Fruit fly (Drosophila melanogaster): Measurements from ENCODE around the gene CG12170.

The CG12170 gene

DNA sequence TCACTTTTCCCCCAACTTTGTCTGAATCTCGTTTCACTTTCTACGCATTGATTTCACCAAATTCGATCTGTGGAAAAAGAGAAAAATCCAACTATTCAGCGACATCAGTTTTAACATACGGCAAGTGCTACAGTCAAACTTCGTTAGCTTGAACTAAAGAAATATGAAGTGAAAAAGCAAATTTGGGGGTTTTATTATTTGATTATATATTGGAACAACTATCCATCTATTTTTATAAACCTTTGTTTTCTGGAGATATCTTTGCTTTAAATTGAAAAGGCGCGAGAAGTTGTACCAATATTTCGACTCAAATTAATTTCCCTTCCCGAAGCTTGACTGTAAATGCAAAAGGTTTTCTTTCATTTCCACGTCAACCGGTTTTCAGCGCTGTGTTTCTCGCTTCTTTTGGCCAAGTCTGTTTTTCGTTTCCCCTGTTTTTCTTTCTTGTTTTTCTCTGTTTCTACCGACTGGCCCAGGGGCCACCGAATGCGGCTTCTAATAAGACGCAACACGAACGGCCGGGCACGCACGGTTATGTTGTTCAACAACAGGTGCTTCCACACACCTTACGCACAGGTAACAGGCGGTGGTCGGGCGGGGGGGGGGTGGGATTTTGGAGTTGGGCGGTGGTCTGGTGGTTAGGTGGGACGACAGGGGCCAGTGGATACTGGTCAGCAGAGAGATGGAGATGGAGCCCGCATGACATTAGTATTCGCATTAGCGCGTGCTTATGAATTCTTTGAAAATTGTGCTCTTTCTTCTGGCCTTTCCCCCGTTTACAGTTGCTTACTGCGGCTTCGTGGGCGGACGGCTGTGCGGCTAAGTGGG lies 46.1 kb downstream of the CG12170 start (continued):
- peak; percentile 34 for TF ChIP-seq CG16815 (GFP tag; optimal IDR thresholded peaks at IDR 0.05)
- no peak for TF ChIP-seq Rx (GFP tag; IDR thresholded peaks at IDR 0.05)
- no peak for TF ChIP-seq CG7987 (GFP tag; optimal IDR thresholded peaks at IDR 0.05)
- peak; percentile 53; the same call in 2 of the 3 replicates for TF ChIP-seq croc (GFP tag; conservative IDR thresholded peaks at IDR 0.05)
- peak; percentile 78 for TF ChIP-seq CG17361 (GFP tag; IDR thresholded peaks at IDR 0.05)
- no peak for TF ChIP-seq Deaf1 (tag; optimal IDR thresholded peaks at IDR 0.05)
- peak in 1 of 3 experiments; percentile 75 for TF ChIP-seq lola (GFP tag; optimal IDR thresholded peaks at IDR 0.05)
- TF ChIP-seq CG32767 (GFP tag; IDR thresholded peaks at IDR 0.05): peak; percentile 66; the same call in 1 of the 2 replicates
- no peak; the same call in 1 of the 2 replicates for TF ChIP-seq CG14441 (GFP tag; IDR thresholded peaks at IDR 0.05)
- TF ChIP-seq Xrp1 (GFP tag; IDR thresholded peaks at IDR 0.05): peak; percentile 85
- peak; percentile 43 for TF ChIP-seq HHEX (GFP tag; optimal IDR thresholded peaks at IDR 0.05)
- TF ChIP-seq Neu2 (GFP tag; optimal IDR thresholded peaks at IDR 0.05; ENCODE audit: borderline replicate concordance): no peak
- no peak for TF ChIP-seq bigmax (GFP tag; optimal IDR thresholded peaks at IDR 0.05)
- TF ChIP-seq CG2678 (tag; optimal IDR thresholded peaks at IDR 0.05): no peak
- peak; percentile 60 for TF ChIP-seq CG8924 (tag; optimal IDR thresholded peaks at IDR 0.05)
- TF ChIP-seq CG10431 (GFP tag; optimal IDR thresholded peaks at IDR 0.05): peak; percentile 31
- no peak for TF ChIP-seq sob (GFP tag; IDR thresholded peaks at IDR 0.05)
- TF ChIP-seq Hmx (GFP tag; optimal IDR thresholded peaks at IDR 0.05): no peak
- peak; percentile 10 for TF ChIP-seq Usf (GFP tag; optimal IDR thresholded peaks at IDR 0.05)
- no peak for TF ChIP-seq CG15073 (GFP tag; optimal IDR thresholded peaks at IDR 0.05)
- TF ChIP-seq rib (GFP tag; IDR thresholded peaks at IDR 0.05): no peak
- no peak for TF ChIP-seq BtbVII (GFP tag; optimal IDR thresholded peaks at IDR 0.05)
- TF ChIP-seq Gug (GFP tag; IDR thresholded peaks at IDR 0.05): peak; percentile 10; the same call in 1 of the 4 replicates
- no peak for TF ChIP-seq ap (GFP tag; IDR thresholded peaks at IDR 0.05)
- TF ChIP-seq Blimp-1 (GFP tag; optimal IDR thresholded peaks at IDR 0.05): peak; percentile 92
- TF ChIP-seq dimm (GFP tag; IDR thresholded peaks at IDR 0.05): peak; percentile 29; the same call in 1 of the 2 replicates
- peak; percentile 84 for TF ChIP-seq Drgx (GFP tag; IDR thresholded peaks at IDR 0.05)
- TF ChIP-seq cg (GFP tag; optimal IDR thresholded peaks at IDR 0.05): no peak
- TF ChIP-seq bab2 (GFP tag; optimal IDR thresholded peaks at IDR 0.05): peak; percentile 41
- TF ChIP-seq CG7786 (GFP tag; optimal IDR thresholded peaks at IDR 0.05): no peak
- peak; percentile 35 for TF ChIP-seq CG8290 (GFP tag; optimal IDR thresholded peaks at IDR 0.05)
- no peak for TF ChIP-seq CG8290 (tag; optimal IDR thresholded peaks at IDR 0.05)
- TF ChIP-seq tgo (GFP tag; IDR thresholded peaks at IDR 0.05): peak; percentile 36; the same call in 2 of the 3 replicates
- no peak for TF ChIP-seq Sin3A (optimal IDR thresholded peaks at IDR 0.05)
- peak; percentile 30; the same call in 2 of the 3 replicates for TF ChIP-seq Mrtf (GFP tag; IDR thresholded peaks at IDR 0.05)
- peak; percentile 48 for TF ChIP-seq Chrac-16 (GFP tag; optimal IDR thresholded peaks at IDR 0.05)
- TF ChIP-seq CG17912 (GFP tag; optimal IDR thresholded peaks at IDR 0.05): no peak
- TF ChIP-seq zen2 (GFP tag; IDR thresholded peaks at IDR 0.05; ENCODE audit: partially characterized antibody): no peak
- TF ChIP-seq CG8089 (GFP tag; optimal IDR thresholded peaks at IDR 0.05): no peak
- TF ChIP-seq CG12299 (tag; optimal IDR thresholded peaks at IDR 0.05): peak; percentile 35
- TF ChIP-seq Dad (GFP tag; optimal IDR thresholded peaks at IDR 0.05): peak; percentile 22
- no peak for TF ChIP-seq E2f2 (GFP tag; IDR thresholded peaks at IDR 0.05)
- TF ChIP-seq CG12236 (GFP tag; optimal IDR thresholded peaks at IDR 0.05): peak; percentile 2
- 0 out of 2 replicates have a peak, but pooled peaks have one; percentile 7 for TF ChIP-seq sens-2 (GFP tag; IDR thresholded peaks at IDR 0.05)
- TF ChIP-seq Meics (GFP tag; optimal IDR thresholded peaks at IDR 0.05): peak; percentile 20
- no peak for TF ChIP-seq hbn (GFP tag; IDR thresholded peaks at IDR 0.05; ENCODE audit: partially characterized antibody)
- TF ChIP-seq CG15011 (GFP tag; optimal IDR thresholded peaks at IDR 0.05): no peak
- TF ChIP-seq CG17829 (tag; optimal IDR thresholded peaks at IDR 0.05): peak; percentile 76
- peak; percentile 75 for TF ChIP-seq dmrt11E (tag; optimal IDR thresholded peaks at IDR 0.05)
- no peak for TF ChIP-seq CG3847 (GFP tag; IDR thresholded peaks at IDR 0.05)
